Fruit fly (Drosophila melanogaster) whole organism, embryonic: Measurements from ENCODE around the gene eya.

Experiments used
- Asciz ChIP-seq: fragments of 200-800 bp; sonication (Bioruptor generic); optimal IDR thresholded peaks from 2 replicates; lab custom pipeline; 2017; ENCODE audit warnings: missing biosample characterization, mild to moderate bottlenecking, missing genetic modification characterization, missing genetic modification reagents
- Atf3 ChIP-seq: fragments of 200-800 bp; sonication (Bioruptor generic); optimal IDR thresholded peaks from 3 replicates; lab custom pipeline; 2016; ENCODE audit warnings: missing biosample characterization, missing genetic modification characterization
- Blimp-1 ChIP-seq: fragments of 200-800 bp; sonication (Bioruptor generic); optimal IDR thresholded peaks from 3 replicates; lab custom pipeline; 2018; ENCODE audit warnings: missing biosample characterization, missing genetic modification characterization, mild to moderate bottlenecking, moderate library complexity, missing genetic modification reagents
- CG11504 ChIP-seq: fragments of 200-800 bp; sonication (Bioruptor generic); optimal IDR thresholded peaks from 3 replicates; lab custom pipeline; 2019; ENCODE audit warnings: missing biosample characterization, mild to moderate bottlenecking, missing genetic modification characterization, moderate library complexity
- CG12104 ChIP-seq: fragments of 200-800 bp; sonication (Bioruptor generic); optimal IDR thresholded peaks from 3 replicates; lab custom pipeline; 2016; ENCODE audit warnings: missing biosample characterization, missing genetic modification characterization
- CG12299 ChIP-seq: fragments of 200-800 bp; sonication (Bioruptor generic); optimal IDR thresholded peaks from 2 replicates; lab custom pipeline; 2018; ENCODE audit warnings: missing biosample characterization, mild to moderate bottlenecking, missing genetic modification characterization
- CG1233 ChIP-seq: fragments of 200-800 bp; sonication (Bioruptor generic); optimal IDR thresholded peaks from 4 replicates; lab custom pipeline; 2018; ENCODE audit warnings: missing biosample characterization, mild to moderate bottlenecking, missing genetic modification characterization
- CG12744 ChIP-seq: fragments of 200-800 bp; sonication (Bioruptor generic); optimal IDR thresholded peaks from 2 replicates; lab custom pipeline; 2016; ENCODE audit warnings: missing biosample characterization, missing genetic modification characterization
- CG13123 ChIP-seq: fragments of 200-800 bp; sonication (Bioruptor generic); optimal IDR thresholded peaks from 2 replicates; lab custom pipeline; 2016; ENCODE audit warnings: missing biosample characterization, missing genetic modification characterization
- CG13296 ChIP-seq: fragments of 200-800 bp; sonication (Bioruptor generic); optimal IDR thresholded peaks from 3 replicates; lab custom pipeline; 2018; ENCODE audit warnings: missing biosample characterization, mild to moderate bottlenecking, missing genetic modification characterization
- CG13424 ChIP-seq: fragments of 200-800 bp; sonication (Bioruptor generic); optimal IDR thresholded peaks from 2 replicates; lab custom pipeline; 2019; ENCODE audit warnings: missing biosample characterization, mild to moderate bottlenecking, missing genetic modification characterization, moderate library complexity
- CG14710 ChIP-seq: fragments of 200-800 bp; sonication (Bioruptor generic); optimal IDR thresholded peaks from 3 replicates; lab custom pipeline; 2019; ENCODE audit warnings: missing biosample characterization, mild to moderate bottlenecking, missing genetic modification characterization, moderate library complexity
- CG14860 ChIP-seq: fragments of 200-800 bp; sonication (Bioruptor generic); IDR thresholded peaks from 3 replicates; pipeline ENCODE4 v1.3.6; 2022; ENCODE audit warnings: missing biosample characterization, missing genetic modification characterization; ENCODE audit not compliant: partially characterized antibody
- CG17385 ChIP-seq: fragments of 200-800 bp; sonication (Bioruptor generic); optimal IDR thresholded peaks from 3 replicates; lab custom pipeline; 2018; ENCODE audit warnings: missing biosample characterization, mild to moderate bottlenecking, missing genetic modification characterization
- CG17912 ChIP-seq: fragments of 200-800 bp; sonication (Bioruptor generic); optimal IDR thresholded peaks from 2 replicates; lab custom pipeline; 2018; ENCODE audit warnings: missing biosample characterization, mild to moderate bottlenecking, missing genetic modification characterization
- CG30431 ChIP-seq: fragments of 200-800 bp; sonication (Bioruptor generic); optimal IDR thresholded peaks from 2 replicates; lab custom pipeline; 2017; ENCODE audit warnings: missing biosample characterization, missing genetic modification characterization
- CG31365 ChIP-seq: fragments of 200-800 bp; sonication (Bioruptor generic); optimal IDR thresholded peaks from 2 replicates; lab custom pipeline; 2018; ENCODE audit warnings: missing biosample characterization, mild to moderate bottlenecking, missing genetic modification characterization
- CG3838 ChIP-seq: fragments of 200-800 bp; sonication (Bioruptor generic); optimal IDR thresholded peaks from 3 replicates; lab custom pipeline; 2016; ENCODE audit warnings: missing biosample characterization, missing genetic modification characterization
- CG4854 ChIP-seq: fragments of 200-800 bp; sonication (Bioruptor generic); optimal IDR thresholded peaks from 2 replicates; lab custom pipeline; 2016; ENCODE audit warnings: missing biosample characterization, missing genetic modification characterization, inconsistent platforms
- CG9727 ChIP-seq: fragments of 200-800 bp; sonication (Bioruptor generic); optimal IDR thresholded peaks from 3 replicates; lab custom pipeline; 2017; ENCODE audit warnings: missing biosample characterization, mild to moderate bottlenecking, missing genetic modification characterization
- CG9932 ChIP-seq: fragments of 200-800 bp; sonication (Bioruptor generic); IDR thresholded peaks from 2 replicates; pipeline ENCODE4 v1.3.6; 2022; ENCODE audit warnings: missing biosample characterization, missing genetic modification characterization
- Dek ChIP-seq: fragments of 200-800 bp; sonication (Bioruptor generic); optimal IDR thresholded peaks from 3 replicates; lab custom pipeline; 2019; ENCODE audit warnings: missing biosample characterization, mild to moderate bottlenecking, missing genetic modification characterization, moderate library complexity
- Eip74EF ChIP-seq, 2 experiments: fragments of 200-800 bp in 1 of 2; fragments of >200 bp in 1 of 2; sonication (Bioruptor generic) in 1 of 2; optimal IDR thresholded peaks; 2 replicates each; lab custom pipeline; 2017 to 2019; ENCODE audit warnings: missing biosample characterization in 2 of 2, missing genetic modification characterization in 2 of 2, mild to moderate bottlenecking in 1 of 2, moderate library complexity in 1 of 2
- Fer1 ChIP-seq: fragments of 200-800 bp; sonication (Bioruptor generic); optimal IDR thresholded peaks from 2 replicates; lab custom pipeline; 2017; ENCODE audit warnings: missing biosample characterization, mild to moderate bottlenecking, missing genetic modification characterization
- Hand ChIP-seq: fragments of 200-800 bp; sonication (Bioruptor generic); optimal IDR thresholded peaks from 2 replicates; lab custom pipeline; 2017; ENCODE audit warnings: mild to moderate bottlenecking, missing biosample characterization, missing genetic modification reagents, missing genetic modification characterization
- Hr3 ChIP-seq: fragments of 200-800 bp; sonication (Bioruptor generic); optimal IDR thresholded peaks from 3 replicates; lab custom pipeline; 2016; ENCODE audit warnings: missing biosample characterization, missing genetic modification characterization
- Meics ChIP-seq: fragments of 200-800 bp; sonication (Bioruptor generic); optimal IDR thresholded peaks from 2 replicates; lab custom pipeline; 2017; ENCODE audit warnings: missing biosample characterization, mild to moderate bottlenecking, missing genetic modification characterization
- NC2β ChIP-seq: fragments of 200-800 bp; sonication (Bioruptor generic); optimal IDR thresholded peaks from 2 replicates; lab custom pipeline; 2016; ENCODE audit warnings: missing biosample characterization, missing genetic modification characterization
- Pdp1 ChIP-seq, 2 experiments: fragments of 200-800 bp; sonication (Bioruptor generic); optimal IDR thresholded peaks; 3 replicates each; lab custom pipeline; 2016; ENCODE audit warnings: missing biosample characterization in 2 of 2, missing genetic modification characterization in 2 of 2, mild to moderate bottlenecking in 1 of 2, moderate library complexity in 1 of 2
- Ptx1 ChIP-seq: fragments of 200-800 bp; sonication (Bioruptor generic); IDR thresholded peaks from 2 replicates; pipeline ENCODE4 v1.3.6; 2022; ENCODE audit warnings: missing biosample characterization, missing genetic modification characterization
- Side ChIP-seq: fragments of 200-800 bp; sonication (Bioruptor generic); optimal IDR thresholded peaks from 2 replicates; lab custom pipeline; 2016; ENCODE audit warnings: missing biosample characterization, missing genetic modification characterization
- aop ChIP-seq: fragments of 200-800 bp; sonication (Bioruptor generic); IDR thresholded peaks from 2 replicates; pipeline ENCODE4 v1.3.6; 2022; ENCODE audit warnings: missing biosample characterization, missing genetic modification characterization
- ap ChIP-seq: fragments of 200-800 bp; sonication (Bioruptor generic); IDR thresholded peaks from 2 replicates; pipeline ENCODE4 v1.3.6; 2022; ENCODE audit warnings: missing biosample characterization, missing genetic modification characterization
- caup ChIP-seq: fragments of 200-800 bp; sonication (Bioruptor generic); optimal IDR thresholded peaks from 3 replicates; lab custom pipeline; 2017; ENCODE audit warnings: missing biosample characterization, mild to moderate bottlenecking, missing genetic modification characterization, moderate library complexity; ENCODE audit not compliant: severe bottlenecking
- crc ChIP-seq: fragments of 200-800 bp; sonication (Bioruptor generic); optimal IDR thresholded peaks from 2 replicates; lab custom pipeline; 2016; ENCODE audit warnings: missing biosample characterization, missing genetic modification characterization
- croc ChIP-seq: fragments of 200-800 bp; sonication (Bioruptor generic); conservative IDR thresholded peaks from 3 replicates; pipeline ENCODE4 v1.3.6; 2022; ENCODE audit warnings: missing biosample characterization, missing genetic modification characterization
- cwo ChIP-seq: fragments of 200-800 bp; sonication (Bioruptor generic); optimal IDR thresholded peaks from 3 replicates; lab custom pipeline; 2017; ENCODE audit warnings: missing biosample characterization, missing genetic modification characterization, mild to moderate bottlenecking, moderate library complexity, missing genetic modification reagents
- dan ChIP-seq: fragments of 200-800 bp; sonication (Bioruptor generic); IDR thresholded peaks from 2 replicates; pipeline ENCODE4 v1.3.6; 2022; ENCODE audit warnings: missing biosample characterization, missing genetic modification characterization
- dati ChIP-seq: fragments of 200-800 bp; sonication (Bioruptor generic); IDR thresholded peaks from 2 replicates; pipeline ENCODE4 v1.3.6; 2022; ENCODE audit warnings: missing biosample characterization, missing genetic modification characterization
- dm ChIP-seq: fragments of 200-800 bp; sonication (Bioruptor generic); optimal IDR thresholded peaks from 3 replicates; lab custom pipeline; 2016; ENCODE audit warnings: missing biosample characterization, missing genetic modification characterization
- eve ChIP-seq, 2 experiments: fragments of >200 bp; optimal IDR thresholded peaks; 2 replicates each; lab custom pipeline; 2017; ENCODE audit warnings: missing biosample characterization in 2 of 2, missing genetic modification characterization in 2 of 2
- grau ChIP-seq: fragments of 200-800 bp; optimal IDR thresholded peaks from 3 replicates; lab custom pipeline; 2019; ENCODE audit warnings: missing biosample characterization, mild to moderate bottlenecking, missing genetic modification characterization, moderate library complexity
- mam ChIP-seq: fragments of 200-800 bp; sonication (Bioruptor generic); optimal IDR thresholded peaks from 3 replicates; lab custom pipeline; 2016; ENCODE audit warnings: missing biosample characterization, missing genetic modification characterization
- nerfin-1 ChIP-seq: fragments of 200-800 bp; sonication (Bioruptor generic); optimal IDR thresholded peaks from 3 replicates; lab custom pipeline; 2019; ENCODE audit warnings: missing biosample characterization, mild to moderate bottlenecking, missing genetic modification characterization, moderate library complexity
- nmo ChIP-seq: fragments of 200-800 bp; sonication (Bioruptor generic); optimal IDR thresholded peaks from 2 replicates; lab custom pipeline; 2018; ENCODE audit warnings: missing biosample characterization, mild to moderate bottlenecking, missing genetic modification characterization, moderate library complexity
- pfk ChIP-seq: fragments of 200-800 bp; sonication (Bioruptor generic); optimal IDR thresholded peaks from 2 replicates; lab custom pipeline; 2018; ENCODE audit warnings: missing biosample characterization, mild to moderate bottlenecking, missing genetic modification characterization, moderate library complexity
- schlank ChIP-seq: fragments of 200-800 bp; sonication (Bioruptor generic); optimal IDR thresholded peaks from 2 replicates; lab custom pipeline; 2018; ENCODE audit warnings: missing biosample characterization, mild to moderate bottlenecking, missing genetic modification characterization
- wek ChIP-seq: fragments of 200-800 bp; sonication (Bioruptor generic); optimal IDR thresholded peaks from 3 replicates; lab custom pipeline; 2018; ENCODE audit warnings: missing biosample characterization, mild to moderate bottlenecking, missing genetic modification characterization, moderate library complexity
- zfh2 ChIP-seq: fragments of 200-800 bp; sonication (Bioruptor generic); optimal IDR thresholded peaks from 2 replicates; lab custom pipeline; 2016; ENCODE audit warnings: missing biosample characterization, missing genetic modification characterization

Gene eya

DNA sequence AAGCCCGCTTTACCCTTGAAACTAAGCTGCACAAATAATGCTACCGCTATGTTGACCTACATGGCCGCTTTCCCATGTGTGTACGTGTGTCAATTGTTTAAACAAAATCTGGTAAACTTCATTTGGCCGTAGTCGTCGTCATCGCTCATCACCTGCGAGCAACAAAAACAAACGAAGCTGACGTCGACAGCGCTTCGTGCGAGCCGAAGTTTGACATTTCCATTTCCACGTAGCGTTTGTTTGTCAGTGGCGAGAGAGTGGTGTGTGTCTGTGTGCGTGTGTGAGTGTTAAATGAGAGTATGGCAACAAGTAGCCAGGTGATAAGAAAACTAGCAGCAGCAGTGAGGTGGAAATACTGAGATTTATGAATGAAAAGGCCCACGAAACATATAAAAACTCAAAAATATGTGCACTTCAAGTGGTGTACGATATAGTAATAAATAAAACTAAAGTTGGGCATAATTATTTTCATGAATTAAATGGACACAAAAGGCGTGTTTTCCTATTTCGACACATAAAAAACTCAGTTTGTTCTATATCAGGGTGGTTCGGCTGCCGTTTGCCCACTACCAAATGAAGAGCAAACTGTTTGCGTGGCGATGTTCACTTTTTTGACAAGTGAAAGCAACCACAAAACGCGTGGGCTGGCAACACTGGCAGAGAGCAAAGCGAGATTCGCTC, 67.4 kb downstream of the eya start (continued):
- TF ChIP-seq CG14710 (tag; lab: Kevin White, UChicago) (peak; percentile 14), zfh2 (no peak), NC2β (GFP tag; lab: Kevin White, UChicago) (peak; percentile 20), CG12744 (GFP tag; lab: Kevin White, UChicago) (no peak), CG14860 (GFP tag; lab: Robert Waterston, UW) (no peak), CG9932 (GFP tag; lab: Robert Waterston, UW) (peak; percentile 50; the same call in 1 of the 2 replicates), CG12104 (peak; percentile 7), mam (GFP tag; lab: Kevin White, UChicago) (no peak), croc (no peak), Fer1 (peak; percentile 85), aop (GFP tag; lab: Robert Waterston, UW) (no peak), Hr3 (GFP tag; lab: Kevin White, UChicago) (no peak), dm (GFP tag; lab: Kevin White, UChicago) (peak; percentile 14), Hand (GFP tag; lab: Kevin White, UChicago) (peak; percentile 33), CG30431 (GFP tag; lab: Kevin White, UChicago) (no peak), CG17385 (GFP tag; lab: Kevin White, UChicago) (peak; percentile 20), CG1233 (GFP tag; lab: Kevin White, UChicago) (peak; percentile 63), CG17912 (peak; percentile 65), Blimp-1 (GFP tag; lab: Kevin White, UChicago) (peak; percentile 51), CG4854 (no peak), CG11504 (peak; percentile 85), dati (GFP tag; lab: Robert Waterston, UW) (no peak), Pdp1 (GFP tag; optimal IDR thresholded peaks at IDR 0.05; lab: Kevin White, UChicago) (no peak), CG13296 (GFP tag; lab: Kevin White, UChicago) (peak; percentile 83), pfk (GFP tag; lab: Kevin White, UChicago) (peak; percentile 67), Ptx1 (GFP tag; lab: Robert Waterston, UW) (no peak), dan (GFP tag; lab: Robert Waterston, UW) (no peak), CG12299 (tag; lab: Kevin White, UChicago) (peak; percentile 63), wek (GFP tag; lab: Kevin White, UChicago) (peak; percentile 72), Side (no peak), caup (peak; percentile 77), CG13123 (GFP tag; lab: Kevin White, UChicago) (no peak), Dek (tag; lab: Kevin White, UChicago) (peak; percentile 8), CG9727 (GFP tag; lab: Kevin White, UChicago) (peak; percentile 23), CG3838 (GFP tag; lab: Kevin White, UChicago) (no peak), nmo (peak; percentile 1), Eip74EF (GFP tag; optimal IDR thresholded peaks at IDR 0.05; lab: Kevin White, UChicago) (peak in 1 of 2 experiments; percentile 36), Asciz (GFP tag; lab: Kevin White, UChicago) (peak; percentile 28), cwo (GFP tag; lab: Kevin White, UChicago) (peak; percentile 48), schlank (tag; lab: Kevin White, UChicago) (peak; percentile 24), crc (GFP tag; lab: Kevin White, UChicago) (no peak), CG13424 (peak; percentile 29), Meics (GFP tag; lab: Kevin White, UChicago) (peak; percentile 55), nerfin-1 (peak; percentile 40), grau (peak; percentile 13), eve (GFP tag; optimal IDR thresholded peaks at IDR 0.05; lab: Kevin White, UChicago) (no peak), CG31365 (tag; lab: Kevin White, UChicago) (peak; percentile 62), Atf3 (GFP tag; lab: Kevin White, UChicago) (peak; percentile 20), ap (GFP tag; lab: Robert Waterston, UW) (no peak)
